Fruit fly (Drosophila melanogaster): ENCODE measurements around the gene CG5937.

dm6 chrX:6029015-6029414, 10.8 kb upstream of the CG5937 start:
- TF ChIP-seq CG7101 (tag; optimal IDR thresholded peaks at IDR 0.05) = no peak
- TF ChIP-seq CG33017 (tag; optimal IDR thresholded peaks at IDR 0.05) = no peak
- TF ChIP-seq kay (GFP tag; ENCODE audit: borderline replicate concordance) = no peak
- TF ChIP-seq bab1 (GFP tag; optimal IDR thresholded peaks at IDR 0.05) = no peak
- no peak for TF ChIP-seq Clk (GFP tag; optimal IDR thresholded peaks at IDR 0.05)
- TF ChIP-seq Crg-1 (GFP tag; optimal IDR thresholded peaks at IDR 0.05) = no peak
- TF ChIP-seq cnc (optimal IDR thresholded peaks at IDR 0.05) = no peak
